In the genomic region with DNA sequence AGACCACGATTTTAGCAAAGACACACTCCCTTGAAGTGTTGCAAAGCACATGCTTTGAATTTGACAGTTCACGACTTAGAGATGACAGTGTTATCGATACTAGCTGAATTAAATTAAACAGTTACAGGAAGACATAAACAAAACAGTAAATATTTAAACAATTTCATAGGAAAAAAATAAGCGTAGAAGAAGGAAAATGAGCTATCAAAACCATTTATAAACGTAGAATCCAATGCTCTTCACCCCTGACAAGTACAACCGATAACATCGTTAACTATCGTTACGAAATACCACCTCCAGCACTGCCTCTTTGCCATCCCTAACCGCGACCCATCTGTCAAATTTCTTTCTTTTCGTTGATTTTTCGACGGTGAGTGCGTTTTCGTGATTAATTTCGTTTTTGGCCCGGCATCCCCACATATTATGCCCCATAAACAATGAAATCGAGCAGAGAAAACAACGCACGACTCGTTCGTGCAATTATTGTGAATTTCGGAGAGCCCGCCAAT, we compare ENCODE assay signal across 1 fruit fly cellular context.
TF ChIP-seq lines count a peak whose summit lies in the region.

A gene (plus strand): TSS at position 106 of the 509 bp plus-strand sequence.

TF ChIP-seq in whole organism, embryonic, 481 proteins besides CTCF, POLR2A, EP300 and RAD21 (continued from another document and continues in another):
- TF ChIP-seq sna (GFP tag; IDR thresholded peaks at IDR 0.05; lab: Robert Waterston, UW; ENCODE audit: partially characterized antibody): peak; percentile 94
- no peak for TF ChIP-seq Vsx1 (GFP tag; optimal IDR thresholded peaks at IDR 0.05; lab: Kevin White, UChicago)
- peak; percentile 5 for TF ChIP-seq grn (GFP tag; optimal IDR thresholded peaks at IDR 0.05; lab: Kevin White, UChicago)
- TF ChIP-seq Stat92E (GFP tag; optimal IDR thresholded peaks at IDR 0.05; lab: Kevin White, UChicago): peak in 1 of 3 experiments; percentile 81
- TF ChIP-seq bcd (GFP tag; optimal IDR thresholded peaks at IDR 0.05; lab: Kevin White, UChicago): peak; percentile 75
- TF ChIP-seq CG6689 (GFP tag; IDR thresholded peaks at IDR 0.05; lab: Robert Waterston, UW): peak; percentile 76
- peak; percentile 88 for TF ChIP-seq pum (GFP tag; optimal IDR thresholded peaks at IDR 0.05; lab: Kevin White, UChicago)
- TF ChIP-seq nmo (GFP tag; optimal IDR thresholded peaks at IDR 0.05; lab: Kevin White, UChicago): peak; percentile 92
- peak; percentile 47 for TF ChIP-seq sima (GFP tag; optimal IDR thresholded peaks at IDR 0.05; lab: Kevin White, UChicago)
- no peak for TF ChIP-seq h (optimal IDR thresholded peaks at IDR 0.05; lab: Kevin White, UChicago)
- peak; percentile 77 for TF ChIP-seq CG12155 (GFP tag; optimal IDR thresholded peaks at IDR 0.05; lab: Kevin White, UChicago)
- TF ChIP-seq CG31365 (tag; optimal IDR thresholded peaks at IDR 0.05; lab: Kevin White, UChicago): peak; percentile 29
- peak in 1 of 3 experiments; percentile 77 for TF ChIP-seq lola (GFP tag; optimal IDR thresholded peaks at IDR 0.05; lab: Kevin White, UChicago)
- peak; percentile 76 for TF ChIP-seq ato (GFP tag; IDR thresholded peaks at IDR 0.05; lab: Robert Waterston, UW; ENCODE audit: partially characterized antibody)
- peak in 1 of 2 experiments; percentile 54 for TF ChIP-seq crp (GFP tag; optimal IDR thresholded peaks at IDR 0.05; lab: Kevin White, UChicago)
- peak; percentile 87 for TF ChIP-seq CG9609 (GFP tag; optimal IDR thresholded peaks at IDR 0.05; lab: Kevin White, UChicago)
- peak; percentile 66 for TF ChIP-seq CG8388 (GFP tag; optimal IDR thresholded peaks at IDR 0.05; lab: Kevin White, UChicago)
- no peak for TF ChIP-seq CG6254 (GFP tag; optimal IDR thresholded peaks at IDR 0.05; lab: Kevin White, UChicago)
- TF ChIP-seq Gsc (GFP tag; IDR thresholded peaks at IDR 0.05; lab: Robert Waterston, UW): no peak
- TF ChIP-seq YL-1 (GFP tag; optimal IDR thresholded peaks at IDR 0.05; lab: Kevin White, UChicago): peak; percentile 89
- peak; percentile 90 for TF ChIP-seq CoRest (tag; optimal IDR thresholded peaks at IDR 0.05; lab: Kevin White, UChicago)
- peak; percentile 90 for TF ChIP-seq pho (GFP tag; optimal IDR thresholded peaks at IDR 0.05; lab: Kevin White, UChicago)
- peak; percentile 46; the same call in 1 of the 2 replicates for TF ChIP-seq CG10959 (GFP tag; IDR thresholded peaks at IDR 0.05; lab: Robert Waterston, UW)
- TF ChIP-seq pros (GFP tag; optimal IDR thresholded peaks at IDR 0.05; lab: Kevin White, UChicago): no peak
- TF ChIP-seq CG31441 (GFP tag; IDR thresholded peaks at IDR 0.05; lab: Robert Waterston, UW): peak; percentile 62
- TF ChIP-seq Sox102F (GFP tag; optimal IDR thresholded peaks at IDR 0.05; lab: Kevin White, UChicago): no peak
- peak; percentile 96 for TF ChIP-seq MESR4 (GFP tag; optimal IDR thresholded peaks at IDR 0.05; lab: Kevin White, UChicago)
- peak; percentile 67; the same call in 2 of the 4 replicates for TF ChIP-seq Gug (GFP tag; IDR thresholded peaks at IDR 0.05; lab: Robert Waterston, UW)
- no peak for TF ChIP-seq tio (GFP tag; optimal IDR thresholded peaks at IDR 0.05; lab: Kevin White, UChicago)
- no peak for TF ChIP-seq usp (GFP tag; optimal IDR thresholded peaks at IDR 0.05; lab: Kevin White, UChicago)
- peak; percentile 90 for TF ChIP-seq nerfin-2 (GFP tag; IDR thresholded peaks at IDR 0.05; lab: Robert Waterston, UW; ENCODE audit: partially characterized antibody)
- TF ChIP-seq jumu (GFP tag; optimal IDR thresholded peaks at IDR 0.05; lab: Kevin White, UChicago): peak; percentile 81
- TF ChIP-seq CG11696 (GFP tag; IDR thresholded peaks at IDR 0.05; lab: Robert Waterston, UW): no peak
- peak; percentile 65 for TF ChIP-seq schlank (tag; optimal IDR thresholded peaks at IDR 0.05; lab: Kevin White, UChicago)
- TF ChIP-seq dan (GFP tag; IDR thresholded peaks at IDR 0.05; lab: Robert Waterston, UW): no peak
- no peak for TF ChIP-seq CG1832 (GFP tag; optimal IDR thresholded peaks at IDR 0.05; lab: Kevin White, UChicago)
- no peak for TF ChIP-seq yki (optimal IDR thresholded peaks at IDR 0.05; lab: Kevin White, UChicago)
- peak; percentile 96 for TF ChIP-seq Mes4 (GFP tag; optimal IDR thresholded peaks at IDR 0.05; lab: Kevin White, UChicago)
- TF ChIP-seq CG6854 (GFP tag; optimal IDR thresholded peaks at IDR 0.05; lab: Kevin White, UChicago): peak; percentile 25
- no peak for TF ChIP-seq cas (GFP tag; IDR thresholded peaks at IDR 0.05; lab: Robert Waterston, UW)
- peak; percentile 84 for TF ChIP-seq lilli (GFP tag; optimal IDR thresholded peaks at IDR 0.05; lab: Kevin White, UChicago)
- TF ChIP-seq Hand (GFP tag; optimal IDR thresholded peaks at IDR 0.05; lab: Kevin White, UChicago): no peak
- TF ChIP-seq CG1602 (GFP tag; optimal IDR thresholded peaks at IDR 0.05; lab: Kevin White, UChicago): peak; percentile 78
- TF ChIP-seq CG4360 (GFP tag; IDR thresholded peaks at IDR 0.05; lab: Robert Waterston, UW): no peak
- TF ChIP-seq CG1529 (GFP tag; optimal IDR thresholded peaks at IDR 0.05; lab: Kevin White, UChicago): no peak
- TF ChIP-seq Awh (GFP tag; IDR thresholded peaks at IDR 0.05; lab: Robert Waterston, UW): no peak
- TF ChIP-seq gro (GFP tag; optimal IDR thresholded peaks at IDR 0.05; lab: Kevin White, UChicago): peak; percentile 77
- peak; percentile 54; the same call in 1 of the 3 replicates for TF ChIP-seq ase (GFP tag; IDR thresholded peaks at IDR 0.05; lab: Robert Waterston, UW)
- no peak for TF ChIP-seq sim (GFP tag; IDR thresholded peaks at IDR 0.05; lab: Robert Waterston, UW)
- TF ChIP-seq ara (GFP tag; IDR thresholded peaks at IDR 0.05; lab: Robert Waterston, UW): no peak
- peak; percentile 48 for TF ChIP-seq CG18011 (GFP tag; optimal IDR thresholded peaks at IDR 0.05; lab: Kevin White, UChicago)
- TF ChIP-seq CG9215 (GFP tag; IDR thresholded peaks at IDR 0.05; lab: Robert Waterston, UW): peak; percentile 85
- TF ChIP-seq CG12219 (GFP tag; optimal IDR thresholded peaks at IDR 0.05; lab: Kevin White, UChicago): no peak
- TF ChIP-seq pan (optimal IDR thresholded peaks at IDR 0.05; lab: Kevin White, UChicago): no peak
- peak in 1 of 2 experiments; percentile 52 for TF ChIP-seq pan (GFP tag; optimal IDR thresholded peaks at IDR 0.05 in 1 of 2, IDR thresholded peaks at IDR 0.05 in 1 of 2)
- no peak for TF ChIP-seq chm (GFP tag; IDR thresholded peaks at IDR 0.05; lab: Robert Waterston, UW)
- peak; percentile 92 for TF ChIP-seq CG9932 (GFP tag; IDR thresholded peaks at IDR 0.05; lab: Robert Waterston, UW)
- peak; percentile 29 to 48 for TF ChIP-seq bsh (GFP tag; optimal IDR thresholded peaks at IDR 0.05; lab: Kevin White, UChicago)
- TF ChIP-seq CG12104 (GFP tag; optimal IDR thresholded peaks at IDR 0.05; lab: Kevin White, UChicago): peak; percentile 62
- peak; percentile 62 for TF ChIP-seq ewg (GFP tag; optimal IDR thresholded peaks at IDR 0.05; lab: Kevin White, UChicago)
- peak; percentile 38 for TF ChIP-seq CG15073 (GFP tag; optimal IDR thresholded peaks at IDR 0.05; lab: Kevin White, UChicago)
- TF ChIP-seq kni (GFP tag; optimal IDR thresholded peaks at IDR 0.05; lab: Kevin White, UChicago): no peak
- TF ChIP-seq slou (GFP tag; optimal IDR thresholded peaks at IDR 0.05; lab: Kevin White, UChicago): peak; percentile 46
- TF ChIP-seq CG17385 (GFP tag; optimal IDR thresholded peaks at IDR 0.05; lab: Kevin White, UChicago): peak; percentile 74
- TF ChIP-seq CG13424 (tag; optimal IDR thresholded peaks at IDR 0.05; lab: Kevin White, UChicago): peak; percentile 87
- peak; percentile 72 for TF ChIP-seq CG34422 (GFP tag; IDR thresholded peaks at IDR 0.05; lab: Robert Waterston, UW)
- no peak for TF ChIP-seq Spps (tag; optimal IDR thresholded peaks at IDR 0.05; lab: Kevin White, UChicago)
- peak; percentile 93 for TF ChIP-seq Bgb (GFP tag; IDR thresholded peaks at IDR 0.05; lab: Robert Waterston, UW; ENCODE audit: partially characterized antibody)
- TF ChIP-seq CG2129 (GFP tag; IDR thresholded peaks at IDR 0.05; lab: Robert Waterston, UW; ENCODE audit: partially characterized antibody): peak; percentile 98
- peak; percentile 64 for TF ChIP-seq Ssrp (tag; optimal IDR thresholded peaks at IDR 0.05; lab: Kevin White, UChicago)
- TF ChIP-seq CG12071 (GFP tag; optimal IDR thresholded peaks at IDR 0.05; lab: Kevin White, UChicago): no peak
- TF ChIP-seq CkIIα-i1 (GFP tag; IDR thresholded peaks at IDR 0.05; lab: Robert Waterston, UW): no peak
- no peak for TF ChIP-seq CG43689 (GFP tag; IDR thresholded peaks at IDR 0.05; lab: Robert Waterston, UW)
- TF ChIP-seq CG3281 (GFP tag; optimal IDR thresholded peaks at IDR 0.05; lab: Kevin White, UChicago): peak; percentile 72
- TF ChIP-seq CG14014 (GFP tag; IDR thresholded peaks at IDR 0.05; lab: Robert Waterston, UW): peak; percentile 46; the same call in 1 of the 2 replicates
- TF ChIP-seq phol (tag; optimal IDR thresholded peaks at IDR 0.05; lab: Kevin White, UChicago): peak; percentile 80
- TF ChIP-seq Bdp1 (GFP tag; optimal IDR thresholded peaks at IDR 0.05; lab: Kevin White, UChicago): peak; percentile 74
- peak; percentile 66 for TF ChIP-seq CG7987 (GFP tag; optimal IDR thresholded peaks at IDR 0.05; lab: Kevin White, UChicago)
- peak; percentile 85 for TF ChIP-seq tx (GFP tag; optimal IDR thresholded peaks at IDR 0.05; lab: Kevin White, UChicago)
- peak; percentile 20 for TF ChIP-seq eyg (GFP tag; optimal IDR thresholded peaks at IDR 0.05; lab: Kevin White, UChicago)
- peak; percentile 75 for TF ChIP-seq Antp (GFP tag; optimal IDR thresholded peaks at IDR 0.05; lab: Kevin White, UChicago)
- peak; percentile 83 for TF ChIP-seq CG4404 (GFP tag; IDR thresholded peaks at IDR 0.05; lab: Robert Waterston, UW)
- TF ChIP-seq nerfin-1 (tag; optimal IDR thresholded peaks at IDR 0.05; lab: Kevin White, UChicago): peak; percentile 68
- no peak for TF ChIP-seq seq (GFP tag; IDR thresholded peaks at IDR 0.05; lab: Robert Waterston, UW)
- TF ChIP-seq hth (optimal IDR thresholded peaks at IDR 0.05; lab: Kevin White, UChicago): no peak
- TF ChIP-seq CG13123 (GFP tag; optimal IDR thresholded peaks at IDR 0.05; lab: Kevin White, UChicago): peak; percentile 64
- peak; percentile 84; the same call in 2 of the 3 replicates for TF ChIP-seq dysf (GFP tag; IDR thresholded peaks at IDR 0.05; lab: Robert Waterston, UW)
- peak; percentile 61 for TF ChIP-seq Abd-B (GFP tag; optimal IDR thresholded peaks at IDR 0.05; lab: Kevin White, UChicago)
- peak; percentile 52 for TF ChIP-seq CG7556 (GFP tag; optimal IDR thresholded peaks at IDR 0.05; lab: Kevin White, UChicago)
- TF ChIP-seq CG7786 (GFP tag; optimal IDR thresholded peaks at IDR 0.05; lab: Kevin White, UChicago): peak; percentile 83
- TF ChIP-seq CG11723 (GFP tag; optimal IDR thresholded peaks at IDR 0.05; lab: Kevin White, UChicago): peak; percentile 60
- no peak for TF ChIP-seq abd-A (tag; optimal IDR thresholded peaks at IDR 0.05; lab: Kevin White, UChicago)
- TF ChIP-seq D19A (tag; optimal IDR thresholded peaks at IDR 0.05; lab: Kevin White, UChicago): peak; percentile 9
- TF ChIP-seq CG17912 (GFP tag; optimal IDR thresholded peaks at IDR 0.05; lab: Kevin White, UChicago): peak; percentile 55
- TF ChIP-seq CG34376 (GFP tag; optimal IDR thresholded peaks at IDR 0.05; lab: Kevin White, UChicago): peak; percentile 79
- no peak for TF ChIP-seq sd (tag; optimal IDR thresholded peaks at IDR 0.05; lab: Kevin White, UChicago)
- peak; percentile 38; the same call in 2 of the 3 replicates for TF ChIP-seq ci (GFP tag; IDR thresholded peaks at IDR 0.05; lab: Robert Waterston, UW)
- TF ChIP-seq CG6791 (GFP tag; IDR thresholded peaks at IDR 0.05; lab: Robert Waterston, UW; ENCODE audit: partially characterized antibody): peak; percentile 91
- no peak for TF ChIP-seq sqz (GFP tag; optimal IDR thresholded peaks at IDR 0.05; lab: Kevin White, UChicago)
- peak; percentile 66 for TF ChIP-seq fd3F (GFP tag; optimal IDR thresholded peaks at IDR 0.05; lab: Kevin White, UChicago)
- no peak for TF ChIP-seq eve (GFP tag; optimal IDR thresholded peaks at IDR 0.05; lab: Kevin White, UChicago)
- TF ChIP-seq bab2 (GFP tag; optimal IDR thresholded peaks at IDR 0.05; lab: Kevin White, UChicago): peak; percentile 87
- TF ChIP-seq lov (optimal IDR thresholded peaks at IDR 0.05; lab: Kevin White, UChicago): no peak
- TF ChIP-seq lov (GFP tag; IDR thresholded peaks at IDR 0.05; lab: Robert Waterston, UW): 0 out of 3 replicates have a peak, but pooled peaks have one; percentile 21
- TF ChIP-seq pnt (GFP tag; optimal IDR thresholded peaks at IDR 0.05; lab: Kevin White, UChicago): peak; percentile 78
- TF ChIP-seq HLH54F (GFP tag; optimal IDR thresholded peaks at IDR 0.05; lab: Kevin White, UChicago): peak; percentile 86
- no peak for TF ChIP-seq scrt (GFP tag; optimal IDR thresholded peaks at IDR 0.05; lab: Kevin White, UChicago)
- TF ChIP-seq CG3065 (GFP tag; optimal IDR thresholded peaks at IDR 0.05; lab: Kevin White, UChicago): peak; percentile 48
- TF ChIP-seq CG15269 (tag; optimal IDR thresholded peaks at IDR 0.05; lab: Kevin White, UChicago): no peak
- TF ChIP-seq sob (GFP tag; IDR thresholded peaks at IDR 0.05; lab: Robert Waterston, UW): peak; percentile 81
- peak; percentile 98 for TF ChIP-seq inv (GFP tag; IDR thresholded peaks at IDR 0.05; lab: Robert Waterston, UW; ENCODE audit: partially characterized antibody)
- TF ChIP-seq lmd (GFP tag; IDR thresholded peaks at IDR 0.05; lab: Robert Waterston, UW): peak; percentile 73; the same call in 1 of the 2 replicates
- peak; percentile 99 for TF ChIP-seq Ets97D (GFP tag; optimal IDR thresholded peaks at IDR 0.05; lab: Kevin White, UChicago)
- TF ChIP-seq CG3407 (GFP tag; optimal IDR thresholded peaks at IDR 0.05; lab: Kevin White, UChicago): peak; percentile 61
- TF ChIP-seq bigmax (GFP tag; optimal IDR thresholded peaks at IDR 0.05; lab: Kevin White, UChicago): no peak
- peak; percentile 93 for TF ChIP-seq CG13287 (GFP tag; IDR thresholded peaks at IDR 0.05; lab: Robert Waterston, UW; ENCODE audit: partially characterized antibody)
- peak; percentile 71 for TF ChIP-seq CG12299 (tag; optimal IDR thresholded peaks at IDR 0.05; lab: Kevin White, UChicago)
- no peak for TF ChIP-seq Neu2 (GFP tag; optimal IDR thresholded peaks at IDR 0.05; lab: Kevin White, UChicago; ENCODE audit: borderline replicate concordance)
- TF ChIP-seq Hr39 (optimal IDR thresholded peaks at IDR 0.05; lab: Kevin White, UChicago): no peak
- TF ChIP-seq tna (GFP tag; IDR thresholded peaks at IDR 0.05; lab: Robert Waterston, UW; ENCODE audit: partially characterized antibody): peak; percentile 85
- peak; percentile 42 for TF ChIP-seq fd96Cb (tag; optimal IDR thresholded peaks at IDR 0.05; lab: Kevin White, UChicago)
- peak; percentile 57 for TF ChIP-seq NC2α (GFP tag; optimal IDR thresholded peaks at IDR 0.05; lab: Kevin White, UChicago)
- TF ChIP-seq trh (GFP tag; optimal IDR thresholded peaks at IDR 0.05; lab: Kevin White, UChicago): peak; percentile 54
- peak; percentile 78 for TF ChIP-seq vfl (GFP tag; optimal IDR thresholded peaks at IDR 0.05; lab: Kevin White, UChicago)
